Worm (Caenorhabditis elegans): ENCODE measurements around the gene pot-2.

The pot-2 gene

ce11 chrII:14489407-14489806, 34.6 kb upstream of the pot-2 start, which contains the start of gene vnut-1 (continued):
- TF ChIP-seq nhr-6 (tag; optimal IDR thresholded peaks at IDR 0.05) (no peak), rbr-2 (tag; optimal IDR thresholded peaks at IDR 0.05) (no peak), ztf-7 (tag; optimal IDR thresholded peaks at IDR 0.05) (no peak), ZK337.2 (GFP tag; IDR thresholded peaks at IDR 0.05) (no peak), snpc-1.2 (GFP tag; IDR thresholded peaks at IDR 0.05) (no peak), mdl-1 (tag; optimal IDR thresholded peaks at IDR 0.05) (peak in 1 of 2 experiments; percentile 72), hif-1 (tag; optimal IDR thresholded peaks at IDR 0.05) (peak in 1 of 2 experiments; percentile 62), sdz-12 (GFP tag; optimal IDR thresholded peaks at IDR 0.05) (no peak), spr-3 (GFP tag; optimal IDR thresholded peaks at IDR 0.05) (no peak), hlh-11 (tag; optimal IDR thresholded peaks at IDR 0.05) (peak; percentile 32), unc-130 (GFP tag; optimal IDR thresholded peaks at IDR 0.05) (no peak), mxl-3 (GFP tag; optimal IDR thresholded peaks at IDR 0.05) (no peak), aha-1 (tag) (peak; percentile 97), F26F4.8 (GFP tag; conservative IDR thresholded peaks at IDR 0.05) (no peak), nhr-237 (tag; optimal IDR thresholded peaks at IDR 0.05) (no peak), saeg-2 (GFP tag; IDR thresholded peaks at IDR 0.05) (no peak), ama-1 (optimal IDR thresholded peaks at IDR 0.05) (no peak), lin-1 (GFP tag; IDR thresholded peaks at IDR 0.05) (no peak)

ce11 chrII:14492592-14493196, 31.3 kb upstream of the pot-2 start:
- TF ChIP-seq zfp-3 (GFP tag; conservative IDR thresholded peaks at IDR 0.05) (0 out of 2 replicates have a peak, but pooled peaks have one; percentile 9), mep-1 (tag; optimal IDR thresholded peaks at IDR 0.05) (peak; percentile 13), vab-7 (GFP tag; IDR thresholded peaks at IDR 0.05) (no peak)

- TF ChIP-seq nhr-42 (GFP tag; IDR thresholded peaks at IDR 0.05) (no peak), ctbp-1 (GFP tag; IDR thresholded peaks at IDR 0.05) (no peak), mdt-29 (GFP tag; IDR thresholded peaks at IDR 0.05) (no peak), set-16 (GFP tag; IDR thresholded peaks at IDR 0.05) (peak; percentile 34; the same call in 1 of the 2 replicates), egl-43 (GFP tag; IDR thresholded peaks at IDR 0.05) (0 out of 2 replicates have a peak, but pooled peaks have one; percentile 8), daf-8 (GFP tag; IDR thresholded peaks at IDR 0.05) (no peak), Y75B8A.6 (GFP tag; IDR thresholded peaks at IDR 0.05) (no peak), vab-7 (GFP tag; IDR thresholded peaks at IDR 0.05) (no peak), aha-1 (tag) (peak; percentile 33)
Measured at ce11 chrII:14494014-14494413, 30.0 kb upstream of the pot-2 start.

ce11 chrII:14494414-14494463, 29.7 kb upstream of the pot-2 start, which contains the start of gene cysl-2:
Gene cysl-2 (minus strand): TSS chrII:14494451.
- TF ChIP-seq daf-8 (GFP tag; IDR thresholded peaks at IDR 0.05) (no peak), arid-1 (GFP tag; conservative IDR thresholded peaks at IDR 0.05) (no peak), zfp-3 (GFP tag; conservative IDR thresholded peaks at IDR 0.05) (peak; percentile 9; the same call in 1 of the 2 replicates)

- TF ChIP-seq aly-2 (tag; optimal IDR thresholded peaks at IDR 0.05) (no peak), Y48G9A.11 (GFP tag; IDR thresholded peaks at IDR 0.05) (no peak), nhr-48 (tag; optimal IDR thresholded peaks at IDR 0.05) (no peak), lin-39 (tag; optimal IDR thresholded peaks at IDR 0.05) (no peak), saeg-2 (GFP tag; IDR thresholded peaks at IDR 0.05) (no peak), mep-1 (tag; optimal IDR thresholded peaks at IDR 0.05) (no peak), egl-43 (GFP tag; IDR thresholded peaks at IDR 0.05) (no peak), mdl-1 (tag; optimal IDR thresholded peaks at IDR 0.05) (no peak), mes-2 (tag; optimal IDR thresholded peaks at IDR 0.05; ENCODE audit: poor library complexity, severe bottlenecking) (no peak), hlh-11 (tag; optimal IDR thresholded peaks at IDR 0.05) (peak; percentile 17), php-3 (GFP tag; IDR thresholded peaks at IDR 0.05) (no peak), aha-1 (tag) (no peak), vab-7 (GFP tag; IDR thresholded peaks at IDR 0.05) (no peak), ceh-62 (tag; optimal IDR thresholded peaks at IDR 0.05) (no peak), nhr-10 (tag; optimal IDR thresholded peaks at IDR 0.05) (no peak), nhr-77 (tag; optimal IDR thresholded peaks at IDR 0.05) (peak; percentile 32), hif-1 (tag; optimal IDR thresholded peaks at IDR 0.05) (peak in 1 of 2 experiments; percentile 82), fos-1 (tag; optimal IDR thresholded peaks at IDR 0.05) (no peak), lin-13 (GFP tag; optimal IDR thresholded peaks at IDR 0.05) (no peak), dve-1 (tag; optimal IDR thresholded peaks at IDR 0.05; ENCODE audit: insufficient read depth) (peak; percentile 64), daf-16 (GFP tag; optimal IDR thresholded peaks at IDR 0.05) (no peak), daf-16 (tag; optimal IDR thresholded peaks at IDR 0.05) (peak; percentile 63), ceh-20 (GFP tag; IDR thresholded peaks at IDR 0.05) (no peak), nhr-28 (tag; optimal IDR thresholded peaks at IDR 0.05) (peak; percentile 61)
Measured at ce11 chrII:14494464-14494863, 29.5 kb upstream of the pot-2 start.
